Worm (Caenorhabditis elegans): ENCODE measurements around the gene hpo-18.

Gene hpo-18

ce11 chrV:4346325-4346724, at the start of gene hpo-18:
Gene hpo-18, minus strand, starts transcription at chrV:4346425.
- TF ChIP-seq nhr-77 (tag; optimal IDR thresholded peaks at IDR 0.05): no peak
- no peak for TF ChIP-seq nhr-11 (tag; optimal IDR thresholded peaks at IDR 0.05)
- TF ChIP-seq elt-1 (tag; optimal IDR thresholded peaks at IDR 0.05): no peak

- TF ChIP-seq crh-2 (tag; optimal IDR thresholded peaks at IDR 0.05): no peak
- TF ChIP-seq egl-27 (tag; optimal IDR thresholded peaks at IDR 0.05): no peak
- no peak for TF ChIP-seq nhr-6 (tag; optimal IDR thresholded peaks at IDR 0.05)
Measured at ce11 chrV:4387916-4388315, 41.7 kb upstream of the hpo-18 start.

ce11 chrV:4387402-4387801, 41.2 kb upstream of the hpo-18 start, which contains the start of gene F13A2.9:
Gene F13A2.9, minus strand, starts transcription at chrV:4387502.
- TF ChIP-seq nhr-21 (tag; optimal IDR thresholded peaks at IDR 0.05): no peak
- TF ChIP-seq skn-1 (tag; optimal IDR thresholded peaks at IDR 0.05): no peak
- no peak for TF ChIP-seq nhr-77 (tag; optimal IDR thresholded peaks at IDR 0.05)
- no peak for TF ChIP-seq ceh-82 (tag; optimal IDR thresholded peaks at IDR 0.05)
- TF ChIP-seq sem-4 (tag; optimal IDR thresholded peaks at IDR 0.05): no peak

- no peak for TF ChIP-seq snpc-4 (tag; optimal IDR thresholded peaks at IDR 0.05)
- TF ChIP-seq aly-2 (tag; optimal IDR thresholded peaks at IDR 0.05): no peak
- no peak for TF ChIP-seq zag-1 (tag; optimal IDR thresholded peaks at IDR 0.05)
- TF ChIP-seq skn-1 (tag; optimal IDR thresholded peaks at IDR 0.05): no peak
- no peak for TF ChIP-seq nhr-77 (tag; optimal IDR thresholded peaks at IDR 0.05)
Measured at ce11 chrV:4386173-4386572, 39.9 kb upstream of the hpo-18 start, which contains the start of gene F13A2.10. Gene F13A2.10, minus strand, starts transcription at chrV:4386273.

- TF ChIP-seq lsy-2 (tag; optimal IDR thresholded peaks at IDR 0.05) (no peak), ZK546.5 (tag; optimal IDR thresholded peaks at IDR 0.05) (no peak), mbf-1 (tag; optimal IDR thresholded peaks at IDR 0.05) (no peak), sma-3 (GFP tag; optimal IDR thresholded peaks at IDR 0.05) (no peak), nhr-11 (tag; optimal IDR thresholded peaks at IDR 0.05) (no peak)
Measured at ce11 chrV:4384482-4384881, 38.3 kb upstream of the hpo-18 start, which contains the start of gene F13A2.2. Gene F13A2.2, minus strand, starts transcription at chrV:4384582.

- TF ChIP-seq sem-4 (tag; optimal IDR thresholded peaks at IDR 0.05): no peak
- TF ChIP-seq nhr-10 (tag; optimal IDR thresholded peaks at IDR 0.05): no peak
- no peak for TF ChIP-seq mdl-1 (tag; optimal IDR thresholded peaks at IDR 0.05)
- no peak for TF ChIP-seq nhr-77 (tag; optimal IDR thresholded peaks at IDR 0.05)
- no peak for TF ChIP-seq zag-1 (tag; optimal IDR thresholded peaks at IDR 0.05)
- no peak for TF ChIP-seq R02D3.7 (tag; optimal IDR thresholded peaks at IDR 0.05)
- no peak for TF ChIP-seq mab-5 (tag; optimal IDR thresholded peaks at IDR 0.05)
- TF ChIP-seq nhr-25 (tag; optimal IDR thresholded peaks at IDR 0.05): no peak
Measured at ce11 chrV:4382298-4382697, 36.1 kb upstream of the hpo-18 start, which contains the start of gene F13A2.1. Gene F13A2.1, minus strand, starts transcription at chrV:4382398.

ce11 chrV:4377622-4378021, 31.4 kb upstream of the hpo-18 start, which contains the start of gene F32D1.8:
Gene F32D1.8, minus strand, starts transcription at chrV:4377722.
- no peak for TF ChIP-seq nhr-12 (tag; optimal IDR thresholded peaks at IDR 0.05)
- TF ChIP-seq sma-3 (GFP tag; optimal IDR thresholded peaks at IDR 0.05): no peak
- no peak for TF ChIP-seq lin-11 (tag; optimal IDR thresholded peaks at IDR 0.05)
- TF ChIP-seq ZK546.5 (tag; optimal IDR thresholded peaks at IDR 0.05): no peak
- no peak for TF ChIP-seq peb-1 (tag; optimal IDR thresholded peaks at IDR 0.05)
- TF ChIP-seq unc-39 (tag; optimal IDR thresholded peaks at IDR 0.05): no peak
- TF ChIP-seq unc-55 (GFP tag; optimal IDR thresholded peaks at IDR 0.05): no peak
- TF ChIP-seq nhr-77 (tag; optimal IDR thresholded peaks at IDR 0.05): no peak
- no peak for TF ChIP-seq lin-13 (GFP tag; optimal IDR thresholded peaks at IDR 0.05)
- TF ChIP-seq fos-1 (tag; optimal IDR thresholded peaks at IDR 0.05): no peak
- TF ChIP-seq nhr-10 (tag; optimal IDR thresholded peaks at IDR 0.05): no peak
- TF ChIP-seq Y55F3AM.14 (GFP tag; optimal IDR thresholded peaks at IDR 0.05): no peak
- no peak for TF ChIP-seq blmp-1 (tag; optimal IDR thresholded peaks at IDR 0.05; ENCODE audit: insufficient read depth)
- no peak for TF ChIP-seq nhr-23 (tag; optimal IDR thresholded peaks at IDR 0.05)
- TF ChIP-seq lin-39 (tag; optimal IDR thresholded peaks at IDR 0.05): no peak
- no peak for TF ChIP-seq alr-1 (tag; optimal IDR thresholded peaks at IDR 0.05)
- no peak for TF ChIP-seq ceh-82 (tag; optimal IDR thresholded peaks at IDR 0.05)
- no peak for TF ChIP-seq mab-5 (tag; optimal IDR thresholded peaks at IDR 0.05)
- TF ChIP-seq egl-27 (tag; optimal IDR thresholded peaks at IDR 0.05): no peak
